Fruit fly (Drosophila melanogaster) whole organism, wandering third instar larva: Measurements from ENCODE around the gene CG43089.

ENCODE experiments used
- Abd-B ChIP-seq: fragments of >200 bp; optimal IDR thresholded peaks from 2 replicates; lab custom pipeline; 2017; ENCODE audit warnings: missing biosample characterization, missing genetic modification characterization
- CrebA ChIP-seq: fragments of 200-800 bp; sonication (Bioruptor generic); optimal IDR thresholded peaks from 2 replicates; lab custom pipeline; 2016; ENCODE audit warnings: missing biosample characterization, mild to moderate bottlenecking, missing genetic modification characterization, borderline replicate concordance
- Dfd ChIP-seq: fragments of >200 bp; optimal IDR thresholded peaks from 2 replicates; lab custom pipeline; 2017; ENCODE audit warnings: missing biosample characterization, missing genetic modification characterization
- Myc ChIP-seq: fragments of >200 bp; optimal IDR thresholded peaks from 2 replicates; lab custom pipeline; 2017
- OdsH ChIP-seq: fragments of 200-800 bp; sonication (Bioruptor generic); optimal IDR thresholded peaks from 2 replicates; lab custom pipeline; 2016; ENCODE audit warnings: missing biosample characterization, mild to moderate bottlenecking, missing genetic modification characterization
- Vsx2 ChIP-seq: fragments of 200-300, 225-300 bp; sonication (Bioruptor generic); optimal IDR thresholded peaks from 2 replicates; lab custom pipeline; 2018; ENCODE audit warnings: missing biosample characterization, missing genetic modification characterization; ENCODE audit not compliant: partially characterized antibody
- br ChIP-seq: fragments of 200-800 bp; sonication (Bioruptor generic); optimal IDR thresholded peaks from 2 replicates; lab custom pipeline; 2016; ENCODE audit warnings: missing biosample characterization, missing genetic modification characterization
- brk ChIP-seq: fragments of 200-800 bp; sonication (Bioruptor generic); optimal IDR thresholded peaks from 2 replicates; lab custom pipeline; 2016; ENCODE audit warnings: missing biosample characterization, mild to moderate bottlenecking, missing genetic modification characterization
- dl ChIP-seq, 2 experiments: fragments of 175-275, 200-275 bp in 1 of 2; fragments of 200-275 bp in 1 of 2; sonication (Bioruptor generic); optimal IDR thresholded peaks; lab custom pipeline; 2018; ENCODE audit warnings: mild to moderate bottlenecking in 2 of 2, missing biosample characterization in 2 of 2, missing genetic modification characterization in 2 of 2, moderate library complexity in 2 of 2; ENCODE audit not compliant: partially characterized antibody in 2 of 2, insufficient read depth in 1 of 2
- h ChIP-seq: fragments of 200-800 bp; sonication (Bioruptor generic); optimal IDR thresholded peaks from 3 replicates; lab custom pipeline; 2016; ENCODE audit warnings: missing biosample characterization, mild to moderate bottlenecking, missing genetic modification characterization
- psq ChIP-seq: fragments of 200-800 bp; sonication (Bioruptor generic); optimal IDR thresholded peaks from 3 replicates; lab custom pipeline; 2017; ENCODE audit warnings: missing biosample characterization, mild to moderate bottlenecking, missing genetic modification characterization, moderate library complexity
- usp ChIP-seq: fragments of >200 bp; optimal IDR thresholded peaks from 2 replicates; lab custom pipeline; 2017; ENCODE audit warnings: missing biosample characterization, missing genetic modification characterization
- woc ChIP-seq: sonication (Bioruptor generic); optimal IDR thresholded peaks from 2 replicates; lab custom pipeline; 2016; ENCODE audit warnings: missing biosample characterization, mild to moderate bottlenecking, missing genetic modification characterization

dm6 chr3L:3695379-3695778 lies 18.4 kb upstream of the CG43089 start:
- peak; percentile 16 for TF ChIP-seq psq (GFP tag; lab: Kevin White, UChicago)
- peak; percentile 36 for TF ChIP-seq woc
- TF ChIP-seq Dfd (GFP tag; lab: Kevin White, UChicago), result no peak
- peak; percentile 5 for TF ChIP-seq br (GFP tag; lab: Kevin White, UChicago)
- TF ChIP-seq Myc (lab: Kevin White, UChicago), result no peak
- no peak for TF ChIP-seq Abd-B (GFP tag; lab: Kevin White, UChicago)
- no peak for TF ChIP-seq usp (GFP tag; lab: Kevin White, UChicago)
- TF ChIP-seq CrebA (GFP tag; lab: Kevin White, UChicago), result no peak
- no peak for TF ChIP-seq Vsx2 (GFP tag; lab: Kevin White, UChicago)
- TF ChIP-seq brk (GFP tag; lab: Kevin White, UChicago), result peak; percentile 8
- peak; percentile 56 for TF ChIP-seq h (GFP tag; lab: Kevin White, UChicago)
- no peak for TF ChIP-seq dl (GFP tag; optimal IDR thresholded peaks at IDR 0.05; lab: Kevin White, UChicago; ENCODE audit: insufficient read depth in 1 of 2, partially characterized antibody in 2 of 2)
- TF ChIP-seq OdsH (GFP tag; lab: Kevin White, UChicago), result peak; percentile 39
